Worm (Caenorhabditis elegans): ENCODE data around the gene riok-3.

The riok-3 gene

ce11 chrIII:9789607-9790073, 15.2 kb downstream of the riok-3 start, which contains the start of gene R10E11.5:
TSS of gene R10E11.5 (minus strand) at chrIII:9789657.
- TF ChIP-seq mbf-1 (tag; optimal IDR thresholded peaks at IDR 0.05) (no peak), ZK546.5 (tag; optimal IDR thresholded peaks at IDR 0.05) (no peak), nhr-12 (tag; optimal IDR thresholded peaks at IDR 0.05) (no peak), ztf-4 (tag; optimal IDR thresholded peaks at IDR 0.05) (no peak), lin-11 (tag; optimal IDR thresholded peaks at IDR 0.05) (no peak), skn-1 (tag; optimal IDR thresholded peaks at IDR 0.05) (no peak), egl-27 (tag; optimal IDR thresholded peaks at IDR 0.05) (no peak), nhr-10 (tag; optimal IDR thresholded peaks at IDR 0.05) (no peak), lin-39 (tag; optimal IDR thresholded peaks at IDR 0.05) (no peak), unc-39 (tag; optimal IDR thresholded peaks at IDR 0.05) (no peak), nhr-129 (tag; optimal IDR thresholded peaks at IDR 0.05) (no peak), sma-9 (GFP tag; optimal IDR thresholded peaks at IDR 0.05) (no peak), sma-9 (tag; optimal IDR thresholded peaks at IDR 0.05) (no peak), blmp-1 (tag; optimal IDR thresholded peaks at IDR 0.05; ENCODE audit: insufficient read depth) (no peak)

DNA sequence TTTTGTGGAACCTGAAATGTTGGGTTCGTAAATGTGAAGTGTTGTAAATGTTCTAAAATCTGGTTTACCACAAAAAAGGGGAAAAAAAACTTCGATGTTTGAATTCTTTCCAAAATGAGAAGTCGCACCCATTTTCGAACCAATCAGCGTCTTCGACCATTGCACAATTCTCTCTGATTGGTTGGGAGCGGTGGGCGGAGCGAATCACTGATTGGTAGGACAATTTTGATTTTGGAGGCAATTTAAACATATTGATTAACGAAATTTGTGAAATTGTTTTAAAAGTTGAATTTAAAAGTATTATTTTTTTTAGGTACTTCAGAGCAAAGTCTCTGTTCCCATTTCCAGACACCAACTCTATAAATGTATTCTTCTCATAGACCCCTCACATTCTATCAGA, 15.7 kb downstream of the riok-3 start:
- TF ChIP-seq R02D3.7 (tag; optimal IDR thresholded peaks at IDR 0.05) (no peak), nhr-23 (tag; optimal IDR thresholded peaks at IDR 0.05) (no peak), nhr-6 (tag; optimal IDR thresholded peaks at IDR 0.05) (no peak), unc-55 (GFP tag; optimal IDR thresholded peaks at IDR 0.05) (no peak), elt-1 (tag; optimal IDR thresholded peaks at IDR 0.05) (no peak), ztf-4 (tag; optimal IDR thresholded peaks at IDR 0.05) (no peak), mdl-1 (tag; optimal IDR thresholded peaks at IDR 0.05) (no peak), ceh-82 (tag; optimal IDR thresholded peaks at IDR 0.05) (no peak), sem-4 (tag; optimal IDR thresholded peaks at IDR 0.05) (no peak), sma-9 (GFP tag; optimal IDR thresholded peaks at IDR 0.05) (no peak), sma-9 (tag; optimal IDR thresholded peaks at IDR 0.05) (no peak), nhr-10 (tag; optimal IDR thresholded peaks at IDR 0.05) (no peak), F13H6.1 (tag; optimal IDR thresholded peaks at IDR 0.05) (no peak), unc-39 (tag; optimal IDR thresholded peaks at IDR 0.05) (no peak), ama-1 (optimal IDR thresholded peaks at IDR 0.05) (no peak), mbf-1 (tag; optimal IDR thresholded peaks at IDR 0.05) (no peak), peb-1 (tag; optimal IDR thresholded peaks at IDR 0.05) (no peak), Y55F3AM.14 (GFP tag; optimal IDR thresholded peaks at IDR 0.05) (no peak), C34F6.9 (tag; optimal IDR thresholded peaks at IDR 0.05) (no peak), nhr-237 (tag; optimal IDR thresholded peaks at IDR 0.05) (no peak)

ce11 chrIII:9786776-9787175, 18.0 kb downstream of the riok-3 start:
- TF ChIP-seq crh-2 (tag; optimal IDR thresholded peaks at IDR 0.05) (peak; percentile 84), snpc-4 (tag; optimal IDR thresholded peaks at IDR 0.05) (no peak), fos-1 (tag; optimal IDR thresholded peaks at IDR 0.05) (peak; percentile 95)

DNA sequence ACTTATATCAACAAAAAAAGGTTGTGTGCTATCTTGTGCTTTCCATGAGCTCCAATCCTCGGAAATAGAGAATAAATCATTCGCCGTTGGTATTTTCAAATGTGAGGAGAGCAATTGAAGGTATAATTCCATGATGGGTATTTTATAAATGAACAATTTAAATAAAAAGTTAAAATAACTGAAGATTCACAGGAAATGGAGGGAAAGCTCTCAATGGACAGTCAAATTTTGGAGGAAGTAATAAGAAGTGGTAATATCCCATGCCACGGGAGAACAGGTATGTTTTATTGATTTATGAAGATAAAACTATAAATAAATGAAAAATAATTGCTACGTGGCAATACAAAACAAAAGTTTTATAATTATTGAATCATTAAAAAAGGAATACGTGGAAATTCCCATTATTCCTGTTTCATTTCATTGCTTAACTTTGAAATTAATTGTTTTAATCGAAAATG, 21.6 kb downstream of the riok-3 start:
- TF ChIP-seq R02D3.7 (tag; optimal IDR thresholded peaks at IDR 0.05): no peak
- TF ChIP-seq lin-13 (GFP tag; optimal IDR thresholded peaks at IDR 0.05): peak; percentile 57
- TF ChIP-seq dmd-4 (tag; optimal IDR thresholded peaks at IDR 0.05): no peak
- peak; percentile 44 for TF ChIP-seq nhr-25 (tag; optimal IDR thresholded peaks at IDR 0.05)
- peak in 1 of 2 experiments; percentile 45 for TF ChIP-seq lsy-2 (tag; optimal IDR thresholded peaks at IDR 0.05)
- TF ChIP-seq crh-2 (tag; optimal IDR thresholded peaks at IDR 0.05): peak; percentile 45
- TF ChIP-seq peb-1 (tag; optimal IDR thresholded peaks at IDR 0.05): no peak
- peak; percentile 47 for TF ChIP-seq nhr-21 (tag; optimal IDR thresholded peaks at IDR 0.05)
- no peak for TF ChIP-seq lin-11 (tag; optimal IDR thresholded peaks at IDR 0.05)
- TF ChIP-seq unc-55 (GFP tag; optimal IDR thresholded peaks at IDR 0.05): no peak
- no peak for TF ChIP-seq ztf-11 (tag; optimal IDR thresholded peaks at IDR 0.05)
- no peak for TF ChIP-seq nhr-77 (tag; optimal IDR thresholded peaks at IDR 0.05)
- TF ChIP-seq lin-39 (tag; optimal IDR thresholded peaks at IDR 0.05): no peak
- peak; percentile 27 for TF ChIP-seq sma-9 (GFP tag; optimal IDR thresholded peaks at IDR 0.05)
- TF ChIP-seq sma-9 (tag; optimal IDR thresholded peaks at IDR 0.05): no peak
- no peak for TF ChIP-seq nhr-11 (tag; optimal IDR thresholded peaks at IDR 0.05)
- peak; percentile 44 for TF ChIP-seq gmeb-1 (tag; optimal IDR thresholded peaks at IDR 0.05)
- no peak for TF ChIP-seq aly-2 (tag; optimal IDR thresholded peaks at IDR 0.05)
- TF ChIP-seq C34F6.9 (tag; optimal IDR thresholded peaks at IDR 0.05): no peak
- no peak for TF ChIP-seq alr-1 (tag; optimal IDR thresholded peaks at IDR 0.05)
- TF ChIP-seq sma-3 (GFP tag; optimal IDR thresholded peaks at IDR 0.05): peak; percentile 25
- no peak for TF ChIP-seq nhr-6 (tag; optimal IDR thresholded peaks at IDR 0.05)
- no peak for TF ChIP-seq ama-1 (optimal IDR thresholded peaks at IDR 0.05)

Measured in whole organism, L2 larva.